Worm (Caenorhabditis elegans) whole organism, L3 larva: ENCODE results near the gene arrd-10.

Experiments used
- R02D3.7 ChIP-seq: fragments of 150-350 bp; optimal IDR thresholded peaks from 2 replicates; lab custom pipeline; 2014; ENCODE audit warnings: missing biosample characterization, missing genetic modification characterization
- ceh-82 ChIP-seq: fragments of 150-350 bp; optimal IDR thresholded peaks from 2 replicates; lab custom pipeline; 2014; ENCODE audit warnings: missing biosample characterization, missing genetic modification characterization
- elt-1 ChIP-seq: fragments of 150-350 bp; optimal IDR thresholded peaks from 2 replicates; lab custom pipeline; 2014; ENCODE audit warnings: missing biosample characterization, missing genetic modification characterization
- jun-1 ChIP-seq: fragments of 150-350 bp; optimal IDR thresholded peaks from 2 replicates; lab custom pipeline; 2014; ENCODE audit warnings: missing biosample characterization, missing genetic modification reagents, missing genetic modification characterization
- nhr-23 ChIP-seq: fragments of 150-350 bp; optimal IDR thresholded peaks from 2 replicates; lab custom pipeline; 2014; ENCODE audit warnings: missing biosample characterization, missing genetic modification reagents, missing genetic modification characterization
- nhr-28 ChIP-seq: fragments of 150-350 bp; optimal IDR thresholded peaks from 2 replicates; lab custom pipeline; 2014; ENCODE audit warnings: missing biosample characterization, missing genetic modification characterization
- nhr-43 ChIP-seq: sonication (generic microtip); optimal IDR thresholded peaks from 2 replicates; lab custom pipeline; 2016; ENCODE audit warnings: mild to moderate bottlenecking, missing genetic modification characterization, missing compliant biosample characterization; ENCODE audit not compliant: poor library complexity, severe bottlenecking
- nhr-76 ChIP-seq: fragments of 150-350 bp; sonication (generic microtip); optimal IDR thresholded peaks from 5 replicates; lab custom pipeline; 2014; ENCODE audit warnings: missing biosample characterization, missing genetic modification characterization
- pha-4 ChIP-seq: fragments of 150-350 bp; optimal IDR thresholded peaks from 2 replicates; lab custom pipeline; 2014; ENCODE audit warnings: missing biosample characterization, missing genetic modification reagents, missing genetic modification characterization
- skn-1 ChIP-seq: fragments of 150-350 bp; optimal IDR thresholded peaks from 2 replicates; lab custom pipeline; 2014; ENCODE audit warnings: missing biosample characterization, missing genetic modification characterization
- snpc-4 ChIP-seq: fragments of 150-350 bp; optimal IDR thresholded peaks from 2 replicates; lab custom pipeline; 2014; ENCODE audit warnings: missing biosample characterization, missing genetic modification characterization
- unc-62 ChIP-seq: fragments of 150-350 bp; sonication (generic microtip); optimal IDR thresholded peaks from 4 replicates; lab custom pipeline; 2014; ENCODE audit warnings: missing biosample characterization, missing genetic modification reagents, missing genetic modification characterization

DNA sequence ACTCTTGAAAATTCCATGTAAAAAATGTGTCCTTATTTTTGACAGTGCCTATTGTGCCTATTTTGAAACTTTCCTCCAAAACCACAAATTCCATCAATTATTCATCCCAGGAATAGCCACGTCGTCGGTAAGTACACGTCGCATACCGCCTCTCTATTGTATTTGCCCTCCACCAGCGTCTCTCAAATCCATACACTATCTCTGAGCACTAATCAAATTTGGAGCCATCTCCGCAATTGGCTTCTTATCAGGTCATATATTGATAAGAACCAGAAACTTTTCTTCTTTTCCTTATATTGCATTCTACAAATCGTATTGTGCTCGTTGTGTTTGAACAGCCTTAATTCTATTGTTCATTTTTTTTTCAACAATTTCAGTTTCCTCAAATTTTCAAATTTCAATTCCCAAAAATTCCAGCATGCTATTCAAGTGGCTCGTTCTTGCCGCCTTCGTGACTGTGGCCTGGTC, 8.4 kb upstream of the arrd-10 start, which contains the start of gene dct-18:
- TF ChIP-seq pha-4 (tag; lab: Kevin White, UChicago) (peak; percentile 24), nhr-43 (tag; lab: Kevin White, UChicago) (no peak), nhr-76 (tag; lab: Kevin White, UChicago) (no peak), nhr-28 (tag; lab: Kevin White, UChicago) (no peak), R02D3.7 (tag; lab: Kevin White, UChicago) (no peak), snpc-4 (tag; lab: Kevin White, UChicago) (no peak), skn-1 (tag; lab: Kevin White, UChicago) (no peak), elt-1 (tag; lab: Kevin White, UChicago) (no peak), unc-62 (GFP tag; lab: Kevin White, UChicago) (no peak), jun-1 (tag; lab: Kevin White, UChicago) (no peak), ceh-82 (no peak), nhr-23 (no peak)
